Worm (Caenorhabditis elegans) whole organism, late embryonic: ENCODE results near the gene sre-29.

Experiments used
- C08G9.2 ChIP-seq: sonication (generic microtip); optimal IDR thresholded peaks from 2 replicates; lab custom pipeline; 2016; ENCODE audit warnings: mild to moderate bottlenecking, missing genetic modification characterization, moderate library complexity, missing compliant biosample characterization
- C38D4.7 ChIP-seq: fragments of 200-800 bp; sonication (Bioruptor generic); optimal IDR thresholded peaks from 2 replicates; lab custom pipeline; 2018; ENCODE audit warnings: mild to moderate bottlenecking, missing genetic modification characterization, moderate library complexity, missing compliant biosample characterization
- K02D7.2 ChIP-seq: sonication (generic microtip); optimal IDR thresholded peaks from 2 replicates; lab custom pipeline; 2017; ENCODE audit warnings: mild to moderate bottlenecking, missing genetic modification characterization, missing compliant biosample characterization
- K09A11.1 ChIP-seq: sonication (generic microtip); optimal IDR thresholded peaks from 2 replicates; lab custom pipeline; 2017; ENCODE audit warnings: antibody characterized with exemption, mild to moderate bottlenecking, missing genetic modification characterization, missing compliant biosample characterization; ENCODE audit not compliant: insufficient read depth
- T23F11.4 ChIP-seq: fragments of 200-800 bp; sonication (Bioruptor generic); optimal IDR thresholded peaks from 2 replicates; lab custom pipeline; 2018; ENCODE audit warnings: mild to moderate bottlenecking, missing genetic modification characterization, missing compliant biosample characterization
- ceh-14 ChIP-seq: sonication (generic microtip); optimal IDR thresholded peaks from 2 replicates; lab custom pipeline; 2016; ENCODE audit warnings: missing genotype, missing genetic modification characterization, missing compliant biosample characterization
- ceh-18 ChIP-seq: sonication (generic microtip); optimal IDR thresholded peaks from 2 replicates; lab custom pipeline; 2016; ENCODE audit warnings: missing genetic modification characterization, missing compliant biosample characterization
- ceh-19 ChIP-seq: fragments of 200-800 bp; sonication (Bioruptor generic); optimal IDR thresholded peaks from 2 replicates; lab custom pipeline; 2018; ENCODE audit warnings: mild to moderate bottlenecking, missing genetic modification characterization, missing compliant biosample characterization
- ceh-2 ChIP-seq: sonication (generic microtip); optimal IDR thresholded peaks from 2 replicates; lab custom pipeline; 2016; ENCODE audit warnings: missing genotype, missing genetic modification characterization, missing compliant biosample characterization
- ceh-30 ChIP-seq: fragments of 150-350 bp; optimal IDR thresholded peaks from 2 replicates; lab custom pipeline; 2014; ENCODE audit warnings: missing biosample characterization, missing genetic modification characterization
- ceh-34 ChIP-seq: sonication (generic microtip); optimal IDR thresholded peaks from 2 replicates; lab custom pipeline; 2016; ENCODE audit warnings: mild to moderate bottlenecking, missing genetic modification characterization, missing compliant biosample characterization
- ceh-45 ChIP-seq: fragments of 200-800 bp; sonication (Bioruptor generic); IDR thresholded peaks from 2 replicates; pipeline ENCODE4 v1.3.6; 2022; ENCODE audit warnings: missing genetic modification reagents, missing genetic modification characterization, missing compliant biosample characterization
- ceh-6 ChIP-seq: fragments of 200-800 bp; sonication (Bioruptor generic); optimal IDR thresholded peaks from 2 replicates; lab custom pipeline; 2018; ENCODE audit warnings: mild to moderate bottlenecking, missing genetic modification characterization, missing compliant biosample characterization
- ceh-9 ChIP-seq: sonication (generic microtip); optimal IDR thresholded peaks from 2 replicates; lab custom pipeline; 2016; ENCODE audit warnings: mild to moderate bottlenecking, missing genetic modification characterization, inconsistent platforms, missing compliant biosample characterization
- che-1 ChIP-seq: sonication (generic microtip); optimal IDR thresholded peaks from 2 replicates; lab custom pipeline; 2016; ENCODE audit warnings: mild to moderate bottlenecking, missing genetic modification characterization, missing compliant biosample characterization
- dve-1 ChIP-seq: sonication (generic microtip); optimal IDR thresholded peaks from 2 replicates; lab custom pipeline; 2017; ENCODE audit warnings: antibody characterized with exemption, mild to moderate bottlenecking, missing genetic modification characterization, missing compliant biosample characterization
- elt-4 ChIP-seq: sonication (generic microtip); optimal IDR thresholded peaks from 2 replicates; lab custom pipeline; 2016; ENCODE audit warnings: missing genetic modification characterization, missing compliant biosample characterization
- ets-4 ChIP-seq: sonication (generic microtip); optimal IDR thresholded peaks from 2 replicates; lab custom pipeline; 2016; ENCODE audit warnings: missing genetic modification characterization, missing compliant biosample characterization
- eyg-1 ChIP-seq: sonication (generic microtip); optimal IDR thresholded peaks from 2 replicates; lab custom pipeline; 2016; ENCODE audit warnings: missing genotype, missing genetic modification characterization, missing compliant biosample characterization
- hlh-13 ChIP-seq: fragments of 200-800 bp; sonication (Bioruptor generic); optimal IDR thresholded peaks from 2 replicates; lab custom pipeline; 2018; ENCODE audit warnings: mild to moderate bottlenecking, missing genetic modification characterization, missing compliant biosample characterization
- hlh-15 ChIP-seq: sonication (generic microtip); optimal IDR thresholded peaks from 2 replicates; lab custom pipeline; 2016; ENCODE audit warnings: missing genetic modification characterization, missing compliant biosample characterization
- hlh-30 ChIP-seq: sonication (generic microtip); optimal IDR thresholded peaks from 2 replicates; lab custom pipeline; 2017; ENCODE audit warnings: antibody characterized with exemption, missing genetic modification characterization, missing compliant biosample characterization; ENCODE audit not compliant: insufficient read depth
- hlh-6 ChIP-seq: sonication (generic microtip); optimal IDR thresholded peaks from 2 replicates; lab custom pipeline; 2016; ENCODE audit warnings: missing genotype, missing genetic modification characterization, missing compliant biosample characterization
- hlh-8 ChIP-seq: sonication (generic microtip); optimal IDR thresholded peaks from 2 replicates; lab custom pipeline; 2016; ENCODE audit warnings: missing genotype, missing genetic modification characterization, missing compliant biosample characterization
- lim-6 ChIP-seq: sonication (generic microtip); optimal IDR thresholded peaks from 2 replicates; lab custom pipeline; 2016; ENCODE audit warnings: missing genetic modification characterization, missing compliant biosample characterization
- madf-2 ChIP-seq: sonication (generic microtip); optimal IDR thresholded peaks from 2 replicates; lab custom pipeline; 2017; ENCODE audit warnings: missing genetic modification characterization, missing compliant biosample characterization
- mec-3 ChIP-seq: sonication (generic microtip); optimal IDR thresholded peaks from 2 replicates; lab custom pipeline; 2016; ENCODE audit warnings: borderline replicate concordance, missing genetic modification characterization, missing compliant biosample characterization
- nhr-232 ChIP-seq: sonication (generic microtip); optimal IDR thresholded peaks from 2 replicates; lab custom pipeline; 2016; ENCODE audit warnings: missing genetic modification characterization, missing compliant biosample characterization
- odd-2 ChIP-seq: sonication (generic microtip); optimal IDR thresholded peaks from 2 replicates; lab custom pipeline; 2017; ENCODE audit warnings: antibody characterized with exemption, mild to moderate bottlenecking, missing genetic modification characterization, missing compliant biosample characterization
- pag-3 ChIP-seq: sonication (generic microtip); optimal IDR thresholded peaks from 2 replicates; lab custom pipeline; 2016; ENCODE audit warnings: missing compliant biosample characterization, missing genetic modification characterization, borderline replicate concordance
- pqm-1 ChIP-seq: sonication (generic microtip); optimal IDR thresholded peaks from 2 replicates; lab custom pipeline; 2016; ENCODE audit warnings: missing genetic modification characterization, missing compliant biosample characterization
- ref-2 ChIP-seq: sonication (generic microtip); optimal IDR thresholded peaks from 2 replicates; lab custom pipeline; 2016; ENCODE audit warnings: missing genetic modification characterization, missing compliant biosample characterization
- tbx-2 ChIP-seq: sonication (generic microtip); optimal IDR thresholded peaks from 2 replicates; lab custom pipeline; 2016; ENCODE audit warnings: missing genetic modification characterization, missing compliant biosample characterization
- tbx-7 ChIP-seq: sonication (generic microtip); optimal IDR thresholded peaks from 2 replicates; lab custom pipeline; 2016; ENCODE audit warnings: missing genotype, missing genetic modification characterization, missing compliant biosample characterization
- ttx-3 ChIP-seq: sonication (generic microtip); optimal IDR thresholded peaks from 2 replicates; lab custom pipeline; 2016; ENCODE audit warnings: missing genetic modification reagents, missing genetic modification characterization, missing compliant biosample characterization
- unc-3 ChIP-seq, 2 experiments: fragments of 200-800 bp in 1 of 2; sonication (Bioruptor generic) in 1 of 2; sonication (generic microtip) in 1 of 2; conservative IDR thresholded peaks in 1 of 2; optimal IDR thresholded peaks in 1 of 2; 2 replicates each; pipeline versions ENCODE4 v1.3.6 to Lab custom; 2016 to 2022; ENCODE audit warnings: missing compliant biosample characterization in 2 of 2, missing genetic modification characterization in 2 of 2, missing genetic modification reagents in 1 of 2
- unc-86 ChIP-seq: sonication (generic microtip); optimal IDR thresholded peaks from 2 replicates; lab custom pipeline; 2016; ENCODE audit warnings: missing genetic modification characterization, missing compliant biosample characterization
- ztf-16 ChIP-seq: sonication (generic microtip); optimal IDR thresholded peaks from 2 replicates; lab custom pipeline; 2017; ENCODE audit warnings: missing genetic modification characterization, missing compliant biosample characterization

Gene sre-29

ce11 chrII:12401791-12402190 is at the start of gene sre-29:
Gene sre-29, minus strand, starts transcription at chrII:12401891.
- TF ChIP-seq mec-3 (tag; lab: Kevin White, UChicago) (no peak), ceh-2 (no peak), madf-2 (tag; lab: Kevin White, UChicago) (no peak), eyg-1 (tag; lab: Kevin White, UChicago) (no peak), ceh-45 (GFP tag; lab: Robert Waterston, UW) (no peak), ets-4 (tag; lab: Kevin White, UChicago) (no peak), ceh-34 (tag; lab: Kevin White, UChicago) (no peak), che-1 (no peak), ref-2 (tag; lab: Kevin White, UChicago) (no peak), ceh-18 (tag; lab: Kevin White, UChicago) (no peak), dve-1 (tag; lab: Kevin White, UChicago) (no peak), hlh-30 (no peak), ceh-6 (GFP tag; lab: Kevin White, UChicago) (no peak), elt-4 (tag; lab: Kevin White, UChicago) (no peak), ceh-30 (tag; lab: Kevin White, UChicago) (no peak), unc-3 (GFP tag; conservative IDR thresholded peaks at IDR 0.05; lab: Robert Waterston, UW) (no peak), unc-3 (tag; optimal IDR thresholded peaks at IDR 0.05; lab: Kevin White, UChicago) (no peak), ceh-19 (GFP tag; lab: Kevin White, UChicago) (no peak), nhr-232 (no peak), tbx-7 (tag; lab: Kevin White, UChicago) (no peak), lim-6 (tag; lab: Kevin White, UChicago) (no peak)

ce11 chrII:12449849-12450248 is 48.2 kb upstream of the sre-29 start, which contains the start of gene sre-34:
Gene sre-34, plus strand, starts transcription at chrII:12450149.
- TF ChIP-seq odd-2 (tag; lab: Kevin White, UChicago) (no peak), ztf-16 (tag; lab: Kevin White, UChicago) (no peak), C38D4.7 (GFP tag; lab: Kevin White, UChicago) (no peak), unc-3 (GFP tag; conservative IDR thresholded peaks at IDR 0.05; lab: Robert Waterston, UW) (no peak), unc-3 (tag; optimal IDR thresholded peaks at IDR 0.05; lab: Kevin White, UChicago) (no peak), K02D7.2 (tag; lab: Kevin White, UChicago) (no peak), ttx-3 (tag; lab: Kevin White, UChicago) (no peak), tbx-2 (tag; lab: Kevin White, UChicago) (no peak), hlh-15 (tag; lab: Kevin White, UChicago) (no peak)

- TF ChIP-seq ceh-30 (tag; lab: Kevin White, UChicago) = no peak
- no peak for TF ChIP-seq tbx-7 (tag; lab: Kevin White, UChicago)
- no peak for TF ChIP-seq pqm-1 (tag; lab: Kevin White, UChicago)
- no peak for TF ChIP-seq K09A11.1
- no peak for TF ChIP-seq hlh-8 (tag; lab: Kevin White, UChicago)
- TF ChIP-seq C08G9.2 (tag; lab: Kevin White, UChicago) = no peak
- no peak for TF ChIP-seq unc-3 (GFP tag; conservative IDR thresholded peaks at IDR 0.05; lab: Robert Waterston, UW)
- TF ChIP-seq unc-3 (tag; optimal IDR thresholded peaks at IDR 0.05; lab: Kevin White, UChicago) = no peak
- TF ChIP-seq hlh-13 (GFP tag; lab: Kevin White, UChicago) = no peak
Measured at ce11 chrII:12448241-12448640, 46.5 kb upstream of the sre-29 start, which contains the start of gene srh-27. Gene srh-27, plus strand, starts transcription at chrII:12448541.

DNA sequence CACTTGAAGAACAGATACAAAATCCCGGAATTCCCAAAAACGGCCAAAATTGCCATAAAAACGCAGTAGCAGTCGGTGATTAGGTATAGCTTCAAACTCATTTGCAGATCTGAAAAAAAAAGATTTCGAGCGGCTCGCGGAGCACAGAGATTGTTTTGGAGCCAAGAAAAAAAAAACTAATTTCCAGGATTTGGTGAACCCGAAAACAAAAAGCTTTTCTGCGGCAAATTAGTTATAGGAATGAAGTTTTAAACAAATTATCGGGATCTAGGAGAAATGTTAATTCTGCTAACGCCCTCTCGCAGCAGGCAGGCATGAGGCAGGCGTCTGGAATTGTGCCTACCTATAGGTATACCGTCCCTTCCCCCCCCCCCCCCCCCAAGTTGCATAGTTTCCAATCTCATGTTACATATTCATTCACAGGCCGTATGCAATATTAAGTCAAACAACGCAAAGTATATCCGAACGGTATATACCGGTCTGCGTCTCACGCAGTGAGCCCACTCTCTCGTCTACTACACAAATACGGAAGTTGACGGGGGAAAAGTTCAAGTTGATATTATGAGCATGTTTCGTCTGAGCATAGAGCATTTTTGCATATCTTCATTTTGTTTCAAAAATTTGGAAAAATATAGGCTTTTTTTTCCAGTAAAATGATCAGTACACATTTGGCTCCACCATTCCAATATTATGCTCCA is 43.1 kb upstream of the sre-29 start, which contains the start of the genes W05H5.1 and pitr-6:
Gene W05H5.1 (minus strand): TSS at position 101 of the 698 bp plus-strand sequence.
Gene pitr-6 (plus strand): TSS at position 648 of the 698 bp plus-strand sequence.
- TF ChIP-seq hlh-30 (no peak), unc-3 (GFP tag; conservative IDR thresholded peaks at IDR 0.05; lab: Robert Waterston, UW) (no peak), unc-3 (tag; optimal IDR thresholded peaks at IDR 0.05; lab: Kevin White, UChicago) (no peak), ref-2 (tag; lab: Kevin White, UChicago) (no peak), pag-3 (tag; lab: Kevin White, UChicago) (no peak), unc-86 (tag; lab: Kevin White, UChicago) (no peak), hlh-6 (tag; lab: Kevin White, UChicago) (no peak), ceh-14 (no peak), T23F11.4 (no peak), ceh-9 (tag; lab: Kevin White, UChicago) (no peak)
